Worm (Caenorhabditis elegans) whole organism, L1 larva: ENCODE results near the gene ral-1.

Experiments used
- C04F5.9 ChIP-seq: sonication (generic microtip); optimal IDR thresholded peaks from 2 replicates; lab custom pipeline; 2016; ENCODE audit warnings: missing genetic modification characterization, missing compliant biosample characterization
- C16A3.4 ChIP-seq: fragments of 150-350 bp; optimal IDR thresholded peaks from 2 replicates; lab custom pipeline; 2014; ENCODE audit warnings: missing biosample characterization, missing genetic modification characterization
- C34B4.2 ChIP-seq: sonication (generic microtip); optimal IDR thresholded peaks from 2 replicates; lab custom pipeline; 2017; ENCODE audit warnings: mild to moderate bottlenecking, missing genetic modification characterization, missing compliant biosample characterization
- F16B12.6 ChIP-seq: fragments of 150-350 bp; optimal IDR thresholded peaks from 2 replicates; lab custom pipeline; 2014; ENCODE audit warnings: missing biosample characterization, missing genetic modification characterization
- aha-1 ChIP-seq: fragments of 150-350 bp; optimal IDR thresholded peaks from 2 replicates; lab custom pipeline; 2014; ENCODE audit warnings: missing biosample characterization, missing genetic modification characterization
- alr-1 ChIP-seq: fragments of 200-800 bp; sonication (Bioruptor generic); optimal IDR thresholded peaks from 2 replicates; lab custom pipeline; 2018; ENCODE audit warnings: borderline replicate concordance, mild to moderate bottlenecking, missing genetic modification characterization, missing compliant biosample characterization
- aly-2 ChIP-seq: fragments of 150-350 bp; optimal IDR thresholded peaks from 2 replicates; lab custom pipeline; 2014; ENCODE audit warnings: missing biosample characterization, missing genetic modification characterization
- ama-1 ChIP-seq: fragments of 150-350 bp; optimal IDR thresholded peaks from 2 replicates; lab custom pipeline; 2014
- ceh-8 ChIP-seq: fragments of 200-800 bp; sonication (Bioruptor generic); optimal IDR thresholded peaks from 2 replicates; lab custom pipeline; 2018; ENCODE audit warnings: mild to moderate bottlenecking, missing genetic modification characterization, moderate library complexity, missing compliant biosample characterization
- ceh-82 ChIP-seq, 3 experiments: fragments of 150-350 bp in 1 of 3; sonication (generic microtip) in 2 of 3; optimal IDR thresholded peaks; 2 replicates each; lab custom pipeline; 2014 to 2017; ENCODE audit warnings: missing biosample characterization in 3 of 3, missing genetic modification characterization in 3 of 3
- ceh-90 ChIP-seq: sonication (generic microtip); optimal IDR thresholded peaks from 2 replicates; lab custom pipeline; 2016; ENCODE audit warnings: missing genetic modification characterization, missing compliant biosample characterization
- ces-1 ChIP-seq: fragments of 150-350 bp; optimal IDR thresholded peaks from 2 replicates; lab custom pipeline; 2014; ENCODE audit warnings: missing biosample characterization, missing genetic modification reagents, missing genetic modification characterization
- dsc-1 ChIP-seq: sonication (generic microtip); optimal IDR thresholded peaks from 2 replicates; lab custom pipeline; 2016; ENCODE audit warnings: mild to moderate bottlenecking, missing genetic modification characterization, missing compliant biosample characterization
- efl-1 ChIP-seq, 4 experiments: fragments of 150-350 bp; optimal IDR thresholded peaks in 3 of 4; peaks in 1 of 4; 1 replicate in 1 of 4; 2 replicates in 3 of 4; lab custom pipeline; 2014; ENCODE audit warnings: missing biosample characterization in 2 of 4, missing genetic modification characterization in 2 of 4, missing genetic modification reagents in 2 of 4
- efl-3 ChIP-seq: fragments of 200-800 bp; sonication (Bioruptor generic); optimal IDR thresholded peaks from 2 replicates; lab custom pipeline; 2018; ENCODE audit warnings: mild to moderate bottlenecking, missing genetic modification characterization, missing compliant biosample characterization
- egl-13 ChIP-seq: sonication (generic microtip); optimal IDR thresholded peaks from 2 replicates; lab custom pipeline; 2016; ENCODE audit warnings: missing genotype, missing genetic modification reagents, missing genetic modification characterization, missing compliant biosample characterization
- egl-27 ChIP-seq, 2 experiments: fragments of 150-350 bp in 1 of 2; sonication (generic microtip); optimal IDR thresholded peaks; 3 replicates each; lab custom pipeline; 2017 to 2018; ENCODE audit warnings: missing biosample characterization in 2 of 2, missing genetic modification characterization in 2 of 2, missing genetic modification reagents in 2 of 2
- elt-2 ChIP-seq: sonication (generic microtip); optimal IDR thresholded peaks from 2 replicates; lab custom pipeline; 2016; ENCODE audit warnings: missing genetic modification characterization, mild to moderate bottlenecking, inconsistent platforms, missing compliant biosample characterization, missing genetic modification reagents
- elt-3 ChIP-seq, 6 experiments: fragments of 150-350 bp in 1 of 6; sonication (generic microtip); optimal IDR thresholded peaks; 2 replicates each; lab custom pipeline; 2017 to 2018; ENCODE audit warnings: missing biosample characterization in 6 of 6, missing genetic modification characterization in 6 of 6, inconsistent platforms in 1 of 6
- ets-5 ChIP-seq: fragments of 200-800 bp; sonication (Bioruptor generic); IDR thresholded peaks from 2 replicates; pipeline ENCODE4 v1.3.6; 2022; ENCODE audit warnings: missing genetic modification characterization, missing compliant biosample characterization
- fkh-4 ChIP-seq: sonication (generic microtip); optimal IDR thresholded peaks from 2 replicates; lab custom pipeline; 2016; ENCODE audit warnings: missing compliant biosample characterization, missing genetic modification characterization, borderline replicate concordance
- grh-1 ChIP-seq: fragments of 200-800 bp; sonication (Bioruptor generic); IDR thresholded peaks from 2 replicates; pipeline ENCODE4 v1.3.6; 2022; ENCODE audit warnings: missing genetic modification reagents, missing genetic modification characterization, missing compliant biosample characterization
- hlh-17 ChIP-seq: fragments of 200-800 bp; sonication (Bioruptor generic); optimal IDR thresholded peaks from 2 replicates; lab custom pipeline; 2018; ENCODE audit warnings: missing genetic modification characterization, mild to moderate bottlenecking, missing compliant biosample characterization, moderate library complexity, borderline replicate concordance
- hlh-4 ChIP-seq: sonication (generic microtip); optimal IDR thresholded peaks from 2 replicates; lab custom pipeline; 2016; ENCODE audit warnings: mild to moderate bottlenecking, missing genetic modification characterization, missing compliant biosample characterization
- irx-1 ChIP-seq: sonication (generic microtip); optimal IDR thresholded peaks from 2 replicates; lab custom pipeline; 2016; ENCODE audit warnings: missing genetic modification characterization, missing compliant biosample characterization
- isw-1 ChIP-seq: fragments of 200-800 bp; sonication (Bioruptor generic); IDR thresholded peaks from 2 replicates; pipeline ENCODE4 v1.3.6; 2022; ENCODE audit warnings: missing genetic modification characterization, missing compliant biosample characterization
- jun-1 ChIP-seq: fragments of 150-350 bp; optimal IDR thresholded peaks from 2 replicates; lab custom pipeline; 2014; ENCODE audit warnings: missing biosample characterization, missing genetic modification reagents, missing genetic modification characterization
- lin-13 ChIP-seq: fragments of 150-350 bp; optimal IDR thresholded peaks from 2 replicates; lab custom pipeline; 2014; ENCODE audit warnings: missing biosample characterization, missing genetic modification reagents, missing genetic modification characterization
- lin-39 ChIP-seq: fragments of 150-350 bp; optimal IDR thresholded peaks from 2 replicates; lab custom pipeline; 2014; ENCODE audit warnings: missing biosample characterization, missing genetic modification reagents, missing genetic modification characterization
- mab-9 ChIP-seq: fragments of 200-800 bp; sonication (Bioruptor generic); IDR thresholded peaks from 2 replicates; pipeline ENCODE4 v1.3.6; 2022; ENCODE audit warnings: missing genetic modification reagents, missing genetic modification characterization, missing compliant biosample characterization
- nhr-20 ChIP-seq: sonication (generic microtip); optimal IDR thresholded peaks from 2 replicates; lab custom pipeline; 2016; ENCODE audit warnings: mild to moderate bottlenecking, missing genetic modification characterization, missing compliant biosample characterization
- nhr-237 ChIP-seq: fragments of 150-350 bp; optimal IDR thresholded peaks from 2 replicates; lab custom pipeline; 2014; ENCODE audit warnings: missing biosample characterization, missing genetic modification characterization
- nhr-47 ChIP-seq: sonication (generic microtip); optimal IDR thresholded peaks from 2 replicates; lab custom pipeline; 2016; ENCODE audit warnings: mild to moderate bottlenecking, missing genetic modification characterization, moderate library complexity, missing compliant biosample characterization
- nhr-71 ChIP-seq: sonication (generic microtip); optimal IDR thresholded peaks from 2 replicates; lab custom pipeline; 2016; ENCODE audit warnings: mild to moderate bottlenecking, missing genetic modification characterization, moderate library complexity, missing compliant biosample characterization
- nhr-77 ChIP-seq: fragments of 150-350 bp; optimal IDR thresholded peaks from 2 replicates; lab custom pipeline; 2014; ENCODE audit warnings: missing biosample characterization, missing genetic modification characterization
- nhr-84 ChIP-seq: sonication (generic microtip); optimal IDR thresholded peaks from 2 replicates; lab custom pipeline; 2017; ENCODE audit warnings: missing biosample characterization, missing genetic modification characterization
- nhr-85 ChIP-seq: sonication (generic microtip); peaks from one replicate; lab custom pipeline; 2016; ENCODE audit warnings: missing genetic modification characterization, inconsistent platforms, missing compliant biosample characterization
- nhr-90 ChIP-seq: sonication (generic microtip); optimal IDR thresholded peaks from 2 replicates; lab custom pipeline; 2016; ENCODE audit warnings: mild to moderate bottlenecking, missing genetic modification characterization, missing compliant biosample characterization; ENCODE audit not compliant: poor library complexity
- rnt-1 ChIP-seq: sonication (generic microtip); optimal IDR thresholded peaks from 2 replicates; lab custom pipeline; 2016; ENCODE audit warnings: mild to moderate bottlenecking, missing genetic modification characterization, moderate library complexity, missing compliant biosample characterization
- snpc-4 ChIP-seq: fragments of 150-350 bp; optimal IDR thresholded peaks from 2 replicates; lab custom pipeline; 2014; ENCODE audit warnings: missing biosample characterization, missing genetic modification characterization
- snu-23 ChIP-seq: sonication (generic microtip); optimal IDR thresholded peaks from 2 replicates; lab custom pipeline; 2016; ENCODE audit warnings: missing genetic modification characterization, missing compliant biosample characterization
- swsn-7 ChIP-seq: sonication (generic microtip); optimal IDR thresholded peaks from 2 replicates; lab custom pipeline; 2016; ENCODE audit warnings: missing genetic modification characterization, missing compliant biosample characterization
- tbx-2 ChIP-seq: sonication (generic microtip); optimal IDR thresholded peaks from 2 replicates; lab custom pipeline; 2016; ENCODE audit warnings: missing genetic modification characterization, missing compliant biosample characterization
- tlp-1 ChIP-seq: fragments of 150-350 bp; optimal IDR thresholded peaks from 2 replicates; lab custom pipeline; 2014; ENCODE audit warnings: missing biosample characterization, missing genetic modification characterization
- unc-30 ChIP-seq: sonication (generic microtip); optimal IDR thresholded peaks from 2 replicates; lab custom pipeline; 2017; ENCODE audit warnings: missing biosample characterization, missing genetic modification characterization
- unc-86 ChIP-seq: sonication (generic microtip); optimal IDR thresholded peaks from 2 replicates; lab custom pipeline; 2016; ENCODE audit warnings: missing genetic modification characterization, missing compliant biosample characterization
- unc-98 ChIP-seq: fragments of 200-800 bp; sonication (Bioruptor generic); IDR thresholded peaks from 2 replicates; pipeline ENCODE4 v1.3.6; 2022; ENCODE audit warnings: missing genetic modification characterization, missing compliant biosample characterization
- xbp-1 ChIP-seq: sonication (generic microtip); optimal IDR thresholded peaks from 2 replicates; lab custom pipeline; 2016; ENCODE audit warnings: missing genetic modification characterization, missing compliant biosample characterization
- zip-4 ChIP-seq: fragments of 200-800 bp; sonication (Bioruptor generic); optimal IDR thresholded peaks from 2 replicates; lab custom pipeline; 2018; ENCODE audit warnings: mild to moderate bottlenecking, missing genetic modification characterization, moderate library complexity, missing compliant biosample characterization
- ztf-11 ChIP-seq, 2 experiments: sonication (generic microtip); optimal IDR thresholded peaks; 2 replicates each; lab custom pipeline; 2016 to 2017; ENCODE audit warnings: missing genetic modification characterization in 2 of 2, missing biosample characterization in 1 of 2, missing compliant biosample characterization in 1 of 2
- ztf-4 ChIP-seq: fragments of 150-350 bp; optimal IDR thresholded peaks from 2 replicates; lab custom pipeline; 2014; ENCODE audit warnings: missing biosample characterization, missing genetic modification characterization

Gene ral-1

DNA sequence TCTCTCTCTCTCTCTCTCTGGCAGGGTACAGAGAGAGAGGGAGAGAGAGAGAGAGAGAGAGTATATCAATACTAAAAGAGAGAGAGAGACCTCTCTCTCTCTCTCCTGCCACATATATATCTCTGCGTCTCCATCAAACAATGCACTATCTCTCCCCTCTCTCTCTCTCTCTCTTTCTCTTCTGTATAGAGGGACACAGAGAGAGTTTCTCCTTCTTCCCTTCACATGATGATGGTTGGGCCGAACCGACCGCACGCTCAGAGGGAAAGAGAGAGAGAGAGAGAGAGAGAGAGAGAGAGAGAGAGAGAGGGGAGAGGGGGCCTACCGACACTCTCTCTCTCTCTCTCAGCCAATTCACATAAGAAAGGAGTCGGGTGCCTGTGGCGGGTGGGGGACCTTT lies 39.4 kb upstream of the ral-1 start (continued):
- no peak for TF ChIP-seq nhr-77 (tag; lab: Kevin White, UChicago)
- peak; percentile 78 for TF ChIP-seq tbx-2 (tag; lab: Kevin White, UChicago)
- peak; percentile 12 for TF ChIP-seq lin-39
- peak in 2 of 6 experiments; percentile 45 to 60 for TF ChIP-seq elt-3 (tag; optimal IDR thresholded peaks at IDR 0.05; lab: Kevin White, UChicago)
- TF ChIP-seq aha-1 (tag; lab: Kevin White, UChicago), result no peak
- peak; percentile 70 to 81 for TF ChIP-seq efl-1 (optimal IDR thresholded peaks at IDR 0.05; lab: Kevin White, UChicago)
- peak; percentile 13 to 92 for TF ChIP-seq efl-1 (GFP tag; optimal IDR thresholded peaks at IDR 0.05 in 1 of 2; lab: Kevin White, UChicago)
- peak; percentile 45 for TF ChIP-seq dsc-1 (tag; lab: Kevin White, UChicago)
- peak; percentile 24 for TF ChIP-seq C16A3.4
- no peak for TF ChIP-seq C34B4.2 (tag; lab: Kevin White, UChicago)
- peak; percentile 98 for TF ChIP-seq nhr-85 (tag; lab: Kevin White, UChicago)
- TF ChIP-seq unc-30 (tag; lab: Kevin White, UChicago), result no peak
- no peak for TF ChIP-seq efl-3 (GFP tag; lab: Kevin White, UChicago)
- peak; percentile 54 for TF ChIP-seq ztf-4 (tag; lab: Kevin White, UChicago)
- peak; percentile 33 for TF ChIP-seq unc-86
- TF ChIP-seq, all 84 proteins: peak for 34

DNA sequence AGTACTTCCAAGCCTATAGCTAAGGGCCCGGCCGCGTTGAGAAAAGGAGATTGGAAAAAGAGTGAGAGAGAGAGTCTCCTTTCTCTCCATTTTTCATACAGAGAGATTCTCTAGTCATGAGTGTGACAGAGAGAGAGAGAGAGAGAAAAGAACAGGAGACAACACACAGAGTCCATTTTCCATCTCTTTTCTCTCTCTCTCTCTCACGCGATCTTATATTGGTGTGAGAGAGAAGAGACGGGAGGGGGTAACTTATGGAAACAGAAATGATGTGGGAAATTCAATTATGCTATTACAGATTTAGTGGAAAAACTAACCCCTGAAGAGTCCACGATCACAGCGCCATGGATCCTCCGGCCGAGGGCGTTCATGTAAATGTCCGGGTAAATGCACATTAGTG lies 38.0 kb upstream of the ral-1 start:
- TF ChIP-seq C04F5.9 (no peak), mab-9 (GFP tag; lab: Robert Waterston, UW) (no peak), nhr-85 (tag; lab: Kevin White, UChicago) (peak; percentile 75), ceh-90 (tag; lab: Kevin White, UChicago) (no peak), tlp-1 (tag; lab: Kevin White, UChicago) (no peak), irx-1 (no peak), lin-39 (no peak), ceh-82 (tag; optimal IDR thresholded peaks at IDR 0.05; lab: Kevin White, UChicago) (peak in 1 of 3 experiments; percentile 29), rnt-1 (tag; lab: Kevin White, UChicago) (peak; percentile 65), fkh-4 (tag; lab: Kevin White, UChicago) (no peak), F16B12.6 (tag; lab: Kevin White, UChicago) (no peak), elt-2 (tag; lab: Kevin White, UChicago) (no peak), hlh-4 (tag; lab: Kevin White, UChicago) (no peak), aha-1 (tag; lab: Kevin White, UChicago) (no peak), nhr-47 (tag; lab: Kevin White, UChicago) (peak; percentile 20), nhr-20 (peak; percentile 71), nhr-90 (tag; lab: Kevin White, UChicago) (no peak), egl-13 (tag; lab: Kevin White, UChicago) (no peak), alr-1 (tag; lab: Kevin White, UChicago) (no peak), ztf-11 (tag; optimal IDR thresholded peaks at IDR 0.05; lab: Kevin White, UChicago) (no peak), nhr-77 (tag; lab: Kevin White, UChicago) (no peak), nhr-71 (tag; lab: Kevin White, UChicago) (peak; percentile 69), hlh-17 (GFP tag; lab: Kevin White, UChicago) (no peak), ces-1 (GFP tag; lab: Kevin White, UChicago) (no peak), grh-1 (GFP tag; lab: Robert Waterston, UW) (no peak), ets-5 (GFP tag; lab: Robert Waterston, UW) (no peak), isw-1 (no peak), unc-98 (GFP tag; lab: Robert Waterston, UW) (no peak), unc-30 (tag; lab: Kevin White, UChicago) (no peak), ama-1 (lab: Kevin White, UChicago) (no peak), swsn-7 (tag; lab: Kevin White, UChicago) (peak; percentile 27), lin-13 (GFP tag; lab: Kevin White, UChicago) (peak; percentile 54), snpc-4 (tag; lab: Kevin White, UChicago) (no peak), aly-2 (tag; lab: Kevin White, UChicago) (no peak), efl-3 (GFP tag; lab: Kevin White, UChicago) (no peak), xbp-1 (tag; lab: Kevin White, UChicago) (peak; percentile 12), snu-23 (GFP tag; lab: Kevin White, UChicago) (peak; percentile 71), ceh-8 (no peak), jun-1 (tag; lab: Kevin White, UChicago) (no peak), nhr-84 (tag; lab: Kevin White, UChicago) (no peak), egl-27 (tag; optimal IDR thresholded peaks at IDR 0.05; lab: Kevin White, UChicago) (no peak), zip-4 (no peak), nhr-237 (tag; lab: Kevin White, UChicago) (no peak)
